Worm (Caenorhabditis elegans) whole organism, L3 larva: ENCODE data around the gene T24E12.1.
"Not testable (repeated sequence)": the region's sequence is repeated elsewhere in the genome, so short reads cannot be mapped to it uniquely, and the experiment has no call there.

Source experiments
- fkh-10 ChIP-seq: sonication (generic microtip); optimal IDR thresholded peaks from 2 replicates; lab custom pipeline; 2017; ENCODE audit warnings: missing biosample characterization, missing genetic modification reagents, missing genetic modification characterization
- nhr-76 ChIP-seq: fragments of 150-350 bp; sonication (generic microtip); optimal IDR thresholded peaks from 5 replicates; lab custom pipeline; 2014; ENCODE audit warnings: missing biosample characterization, missing genetic modification characterization
- sea-2 ChIP-seq: fragments of 150-350 bp; sonication (generic microtip); optimal IDR thresholded peaks from 4 replicates; lab custom pipeline; 2014; ENCODE audit warnings: missing biosample characterization, missing genetic modification reagents, missing genetic modification characterization
- skn-1 ChIP-seq: fragments of 150-350 bp; optimal IDR thresholded peaks from 2 replicates; lab custom pipeline; 2014; ENCODE audit warnings: missing biosample characterization, missing genetic modification characterization

- TF ChIP-seq skn-1; nhr-76; fkh-10 (GFP tag; lab: Kevin White, UChicago); sea-2 (GFP tag; lab: Kevin White, UChicago): not testable (repeated sequence)
Observed at ce11 chrII:3816251-3816849, 31.0 kb downstream of the T24E12.1 start, which contains the start of gene fbxa-24.
